Fruit fly (Drosophila melanogaster) whole organism, embryonic: ENCODE data around the gene CG11294.

Experiments used
- Bgb ChIP-seq: fragments of 200-800 bp; sonication (Bioruptor generic); IDR thresholded peaks from 2 replicates; pipeline ENCODE4 v1.3.6; 2022; ENCODE audit warnings: missing biosample characterization, missing genetic modification characterization; ENCODE audit not compliant: partially characterized antibody
- CG10147 ChIP-seq: fragments of 200-800 bp; sonication (Bioruptor generic); optimal IDR thresholded peaks from 2 replicates; lab custom pipeline; 2019; ENCODE audit warnings: missing biosample characterization, mild to moderate bottlenecking, missing genetic modification characterization, moderate library complexity
- CG10274 ChIP-seq: fragments of 200-800 bp; sonication (Bioruptor generic); optimal IDR thresholded peaks from 3 replicates; lab custom pipeline; 2017; ENCODE audit warnings: missing biosample characterization, mild to moderate bottlenecking, missing genetic modification characterization
- CG12155 ChIP-seq: fragments of 200-800 bp; sonication (Bioruptor generic); optimal IDR thresholded peaks from 3 replicates; lab custom pipeline; 2016; ENCODE audit warnings: missing biosample characterization, missing genetic modification characterization
- CG12744 ChIP-seq: fragments of 200-800 bp; sonication (Bioruptor generic); optimal IDR thresholded peaks from 2 replicates; lab custom pipeline; 2016; ENCODE audit warnings: missing biosample characterization, missing genetic modification characterization
- CG13894 ChIP-seq: fragments of 200-800 bp; sonication (Bioruptor generic); optimal IDR thresholded peaks from 3 replicates; lab custom pipeline; 2018; ENCODE audit warnings: missing biosample characterization, mild to moderate bottlenecking, missing genetic modification characterization, moderate library complexity
- CG14710 ChIP-seq: fragments of 200-800 bp; sonication (Bioruptor generic); optimal IDR thresholded peaks from 3 replicates; lab custom pipeline; 2019; ENCODE audit warnings: missing biosample characterization, mild to moderate bottlenecking, missing genetic modification characterization, moderate library complexity
- CG17385 ChIP-seq: fragments of 200-800 bp; sonication (Bioruptor generic); optimal IDR thresholded peaks from 3 replicates; lab custom pipeline; 2018; ENCODE audit warnings: missing biosample characterization, mild to moderate bottlenecking, missing genetic modification characterization
- CG34422 ChIP-seq: fragments of 200-800 bp; sonication (Bioruptor generic); IDR thresholded peaks from 3 replicates; pipeline ENCODE4 v1.3.6; 2022; ENCODE audit warnings: missing biosample characterization, missing genetic modification characterization
- CG3726 ChIP-seq: fragments of 200-800 bp; sonication (Bioruptor generic); IDR thresholded peaks from 3 replicates; pipeline ENCODE4, ENCODE4 v1.3.6; 2022; ENCODE audit warnings: missing biosample characterization, missing genetic modification characterization
- CG4820 ChIP-seq: fragments of 200-800 bp; sonication (Bioruptor generic); optimal IDR thresholded peaks from 3 replicates; lab custom pipeline; 2016; ENCODE audit warnings: missing biosample characterization, missing genetic modification characterization
- CG6683 ChIP-seq: fragments of 200-800 bp; sonication (Bioruptor generic); optimal IDR thresholded peaks from 2 replicates; lab custom pipeline; 2017; ENCODE audit warnings: missing biosample characterization, mild to moderate bottlenecking, missing genetic modification characterization, missing genetic modification reagents
- CG6813 ChIP-seq: fragments of 200-800 bp; sonication (Bioruptor generic); optimal IDR thresholded peaks from 2 replicates; lab custom pipeline; 2017; ENCODE audit warnings: missing biosample characterization, missing genetic modification characterization, mild to moderate bottlenecking, moderate library complexity, missing genetic modification reagents
- CG8359 ChIP-seq: fragments of 200-800 bp; sonication (Bioruptor generic); optimal IDR thresholded peaks from 2 replicates; lab custom pipeline; 2017; ENCODE audit warnings: missing biosample characterization, mild to moderate bottlenecking, missing genetic modification characterization, borderline replicate concordance
- CG9437 ChIP-seq: fragments of 200-800 bp; sonication (Bioruptor generic); optimal IDR thresholded peaks from 2 replicates; lab custom pipeline; 2018; ENCODE audit warnings: missing biosample characterization, mild to moderate bottlenecking, missing genetic modification characterization
- CG9817 ChIP-seq: fragments of 200-800 bp; sonication (Bioruptor generic); optimal IDR thresholded peaks from 2 replicates; lab custom pipeline; 2018; ENCODE audit warnings: missing biosample characterization, mild to moderate bottlenecking, missing genetic modification characterization, moderate library complexity
- Chrac-16 ChIP-seq: fragments of 200-800 bp; sonication (Bioruptor generic); optimal IDR thresholded peaks from 3 replicates; lab custom pipeline; 2016; ENCODE audit warnings: missing biosample characterization, missing genetic modification characterization
- CkIIα-i1 ChIP-seq: fragments of 200-800 bp; sonication (Bioruptor generic); IDR thresholded peaks from 2 replicates; pipeline ENCODE4 v1.3.6; 2022; ENCODE audit warnings: missing biosample characterization, missing genetic modification characterization
- Deaf1 ChIP-seq: fragments of 200-800 bp; optimal IDR thresholded peaks from 3 replicates; lab custom pipeline; 2019; ENCODE audit warnings: missing biosample characterization, mild to moderate bottlenecking, missing genetic modification characterization, moderate library complexity
- E2f2 ChIP-seq: fragments of 200-800 bp; sonication (Bioruptor generic); IDR thresholded peaks from 2 replicates; pipeline ENCODE4 v1.3.6; 2022; ENCODE audit warnings: missing biosample characterization, missing genetic modification characterization
- Elba2 ChIP-seq: fragments of 200-800 bp; sonication (Bioruptor generic); optimal IDR thresholded peaks from 3 replicates; lab custom pipeline; 2016; ENCODE audit warnings: missing biosample characterization, missing genetic modification characterization
- Gug ChIP-seq: fragments of 200-800 bp; sonication (Bioruptor generic); IDR thresholded peaks from 4 replicates; pipeline ENCODE4 v1.3.6; 2022; ENCODE audit warnings: missing biosample characterization, missing genetic modification characterization
- HLHmδ ChIP-seq: fragments of 200-800 bp; sonication (Bioruptor generic); optimal IDR thresholded peaks from 2 replicates; lab custom pipeline; 2018; ENCODE audit warnings: missing biosample characterization, mild to moderate bottlenecking, missing genetic modification characterization, moderate library complexity
- Lhr ChIP-seq: fragments of 200-800 bp; sonication (Bioruptor generic); optimal IDR thresholded peaks from 3 replicates; lab custom pipeline; 2017; ENCODE audit warnings: mild to moderate bottlenecking, missing biosample characterization, missing genetic modification reagents, missing genetic modification characterization
- Lim3 ChIP-seq: fragments of 200-800 bp; sonication (Bioruptor generic); IDR thresholded peaks from 2 replicates; pipeline ENCODE4 v1.3.6; 2022; ENCODE audit warnings: missing biosample characterization, missing genetic modification characterization
- Med ChIP-seq: fragments of 200-800 bp; sonication (Bioruptor generic); peaks from one replicate; lab custom pipeline; 2016; ENCODE audit warnings: missing biosample characterization, missing genetic modification characterization, mild to moderate bottlenecking, inconsistent platforms, moderate library complexity
- Meics ChIP-seq: fragments of 200-800 bp; sonication (Bioruptor generic); optimal IDR thresholded peaks from 2 replicates; lab custom pipeline; 2017; ENCODE audit warnings: missing biosample characterization, mild to moderate bottlenecking, missing genetic modification characterization
- NC2α ChIP-seq: fragments of 200-800 bp; sonication (Bioruptor generic); optimal IDR thresholded peaks from 2 replicates; lab custom pipeline; 2016; ENCODE audit warnings: missing biosample characterization, missing genetic modification characterization
- NC2β ChIP-seq: fragments of 200-800 bp; sonication (Bioruptor generic); optimal IDR thresholded peaks from 2 replicates; lab custom pipeline; 2016; ENCODE audit warnings: missing biosample characterization, missing genetic modification characterization
- PHDP ChIP-seq: fragments of 200-800 bp; sonication (Bioruptor generic); optimal IDR thresholded peaks from 3 replicates; lab custom pipeline; 2018; ENCODE audit warnings: missing biosample characterization, mild to moderate bottlenecking, missing genetic modification characterization, moderate library complexity
- Pdp1 ChIP-seq, 2 experiments: fragments of 200-800 bp; sonication (Bioruptor generic); optimal IDR thresholded peaks; 3 replicates each; lab custom pipeline; 2016; ENCODE audit warnings: missing biosample characterization in 2 of 2, missing genetic modification characterization in 2 of 2, mild to moderate bottlenecking in 1 of 2, moderate library complexity in 1 of 2
- Rfx ChIP-seq: fragments of 200-800 bp; sonication (Bioruptor generic); IDR thresholded peaks from 2 replicates; pipeline ENCODE4 v1.3.6; 2022; ENCODE audit warnings: missing biosample characterization, missing genetic modification characterization
- ase ChIP-seq: fragments of 200-800 bp; sonication (Bioruptor generic); IDR thresholded peaks from 3 replicates; pipeline ENCODE4 v1.3.6; 2022; ENCODE audit warnings: missing biosample characterization, missing genetic modification characterization
- az2 ChIP-seq: fragments of 200-800 bp; sonication (Bioruptor generic); optimal IDR thresholded peaks from 3 replicates; lab custom pipeline; 2016; ENCODE audit warnings: missing biosample characterization, missing genetic modification characterization
- bbx ChIP-seq: fragments of 200-800 bp; sonication (Bioruptor generic); IDR thresholded peaks from 2 replicates; pipeline ENCODE4 v1.3.6; 2022; ENCODE audit warnings: missing biosample characterization, missing genetic modification characterization; ENCODE audit not compliant: partially characterized antibody
- bigmax ChIP-seq: fragments of 200-800 bp; sonication (Bioruptor generic); optimal IDR thresholded peaks from 2 replicates; lab custom pipeline; 2018; ENCODE audit warnings: missing biosample characterization, mild to moderate bottlenecking, missing genetic modification characterization
- cas ChIP-seq: fragments of 200-800 bp; sonication (Bioruptor generic); IDR thresholded peaks from 2 replicates; pipeline ENCODE4 v1.3.6; 2022; ENCODE audit warnings: missing biosample characterization, missing genetic modification characterization
- chn ChIP-seq: fragments of 200-800 bp; sonication (Bioruptor generic); optimal IDR thresholded peaks from 2 replicates; lab custom pipeline; 2016; ENCODE audit warnings: missing biosample characterization, missing genetic modification characterization
- cwo ChIP-seq: fragments of 200-800 bp; sonication (Bioruptor generic); optimal IDR thresholded peaks from 3 replicates; lab custom pipeline; 2017; ENCODE audit warnings: missing biosample characterization, missing genetic modification characterization, mild to moderate bottlenecking, moderate library complexity, missing genetic modification reagents
- fru ChIP-seq: fragments of >200 bp; optimal IDR thresholded peaks from 2 replicates; lab custom pipeline; 2017
- lov ChIP-seq, 2 experiments: fragments of 200-800 bp in 1 of 2; fragments of >200 bp in 1 of 2; sonication (Bioruptor generic) in 1 of 2; IDR thresholded peaks in 1 of 2; optimal IDR thresholded peaks in 1 of 2; 2 replicates in 1 of 2; 3 replicates in 1 of 2; pipeline versions ENCODE4 v1.3.6 to Lab custom; 2017 to 2022; ENCODE audit warnings: missing biosample characterization in 1 of 2, missing genetic modification characterization in 1 of 2
- onecut ChIP-seq: fragments of 200-800 bp; sonication (Bioruptor generic); IDR thresholded peaks from 2 replicates; pipeline ENCODE4 v1.3.6; 2022; ENCODE audit warnings: missing biosample characterization, missing genetic modification characterization
- pita ChIP-seq: fragments of 200-800 bp; sonication (Bioruptor generic); optimal IDR thresholded peaks from 2 replicates; lab custom pipeline; 2017; ENCODE audit warnings: missing biosample characterization, mild to moderate bottlenecking, missing genetic modification characterization
- run ChIP-seq: fragments of 200-800 bp; sonication (Bioruptor generic); optimal IDR thresholded peaks from 3 replicates; lab custom pipeline; 2018; ENCODE audit warnings: missing biosample characterization, mild to moderate bottlenecking, missing genetic modification characterization
- slbo ChIP-seq: fragments of 200-800 bp; sonication (Bioruptor generic); IDR thresholded peaks from 2 replicates; pipeline ENCODE4 v1.3.6; 2022; ENCODE audit warnings: missing biosample characterization, missing genetic modification characterization
- stc ChIP-seq: fragments of 200-800 bp; sonication (Bioruptor generic); IDR thresholded peaks from 2 replicates; pipeline ENCODE4 v1.3.6; 2022; ENCODE audit warnings: missing biosample characterization, missing genetic modification characterization
- trem ChIP-seq: fragments of 200-800 bp; optimal IDR thresholded peaks from 3 replicates; lab custom pipeline; 2019; ENCODE audit warnings: missing biosample characterization, mild to moderate bottlenecking, missing genetic modification characterization, moderate library complexity
- unpg ChIP-seq: fragments of 200-800 bp; sonication (Bioruptor generic); optimal IDR thresholded peaks from 3 replicates; lab custom pipeline; 2018; ENCODE audit warnings: missing biosample characterization, mild to moderate bottlenecking, missing genetic modification characterization, moderate library complexity
- zfh1 ChIP-seq: fragments of 200-800 bp; sonication (Bioruptor generic); IDR thresholded peaks from 3 replicates; pipeline ENCODE4 v1.3.6; 2022; ENCODE audit warnings: missing biosample characterization, missing genetic modification characterization

CG11294 gene

dm6 chrX:8709234-8709843, 15.9 kb upstream of the CG11294 start, which contains the start of gene Hexo2 (continued):
- TF ChIP-seq NC2α (GFP tag; lab: Kevin White, UChicago) (peak; percentile 83), az2 (peak; percentile 95), Chrac-16 (GFP tag; lab: Kevin White, UChicago) (peak; percentile 91), CG9437 (GFP tag; lab: Kevin White, UChicago) (peak; percentile 72), Meics (peak; percentile 83), NC2β (GFP tag; lab: Kevin White, UChicago) (peak; percentile 93), bbx (GFP tag; lab: Robert Waterston, UW) (no peak), run (tag; lab: Kevin White, UChicago) (peak; percentile 80), Pdp1 (GFP tag; optimal IDR thresholded peaks at IDR 0.05; lab: Kevin White, UChicago) (peak; percentile 92 to 94), E2f2 (GFP tag; lab: Robert Waterston, UW) (peak; percentile 74), CG3726 (no peak; the same call in 1 of the 3 replicates), CG17385 (GFP tag; lab: Kevin White, UChicago) (peak; percentile 88), Elba2 (GFP tag; lab: Kevin White, UChicago) (peak; percentile 5), cwo (peak; percentile 71), lov (optimal IDR thresholded peaks at IDR 0.05; lab: Kevin White, UChicago) (no peak), lov (GFP tag; IDR thresholded peaks at IDR 0.05; lab: Robert Waterston, UW) (peak; percentile 95), CG14710 (tag; lab: Kevin White, UChicago) (peak; percentile 87), fru (lab: Kevin White, UChicago) (no peak), CG4820 (GFP tag; lab: Kevin White, UChicago) (peak; percentile 96), Gug (peak; percentile 97), cas (GFP tag; lab: Robert Waterston, UW) (peak; percentile 73; the same call in 1 of the 2 replicates), onecut (peak; percentile 93), stc (GFP tag; lab: Robert Waterston, UW) (peak; percentile 96), Bgb (GFP tag; lab: Robert Waterston, UW) (no peak), CG34422 (GFP tag; lab: Robert Waterston, UW) (peak; percentile 97), CG13894 (no peak), Lhr (GFP tag; lab: Kevin White, UChicago) (peak; percentile 81), PHDP (tag; lab: Kevin White, UChicago) (peak; percentile 86), CkIIα-i1 (peak; percentile 79; the same call in 1 of the 2 replicates), chn (peak; percentile 94), bigmax (GFP tag; lab: Kevin White, UChicago) (peak; percentile 34), CG8359 (GFP tag; lab: Kevin White, UChicago) (peak; percentile 82), slbo (GFP tag; lab: Robert Waterston, UW) (peak; percentile 91), Med (GFP tag; lab: Kevin White, UChicago) (peak; percentile 99), CG6683 (peak; percentile 67), CG10274 (GFP tag; lab: Kevin White, UChicago) (peak; percentile 70), unpg (GFP tag; lab: Kevin White, UChicago) (peak; percentile 92), zfh1 (peak; percentile 98), CG10147 (GFP tag; lab: Kevin White, UChicago) (peak; percentile 75), trem (tag; lab: Kevin White, UChicago) (peak; percentile 80), ase (GFP tag; lab: Robert Waterston, UW) (peak; percentile 96), Rfx (GFP tag; lab: Robert Waterston, UW) (peak; percentile 92), CG9817 (tag; lab: Kevin White, UChicago) (peak; percentile 82), Lim3 (GFP tag; lab: Robert Waterston, UW) (peak; percentile 83), Deaf1 (tag; lab: Kevin White, UChicago) (peak; percentile 51), CG12744 (peak; percentile 76), HLHmδ (GFP tag; lab: Kevin White, UChicago) (no peak), pita (no peak), CG12155 (GFP tag; lab: Kevin White, UChicago) (peak; percentile 80), CG6813 (GFP tag; lab: Kevin White, UChicago) (peak; percentile 88)
